Worm (Caenorhabditis elegans) whole organism, L3 larva: Measurements from ENCODE around the gene arl-8.

ENCODE experiments used
- R02D3.7 ChIP-seq: fragments of 150-350 bp; optimal IDR thresholded peaks from 2 replicates; lab custom pipeline; 2014; ENCODE audit warnings: missing biosample characterization, missing genetic modification characterization
- ZK546.5 ChIP-seq: sonication (generic microtip); optimal IDR thresholded peaks from 2 replicates; lab custom pipeline; 2017; ENCODE audit warnings: missing biosample characterization, missing genetic modification characterization
- ama-1 ChIP-seq: fragments of 150-350 bp; optimal IDR thresholded peaks from 2 replicates; lab custom pipeline; 2018
- ceh-28 ChIP-seq: fragments of 150-350 bp; optimal IDR thresholded peaks from 2 replicates; lab custom pipeline; 2014; ENCODE audit warnings: missing biosample characterization, missing genetic modification reagents, missing genetic modification characterization
- daf-12 ChIP-seq: fragments of 150-350 bp; optimal IDR thresholded peaks from 2 replicates; lab custom pipeline; 2014; ENCODE audit warnings: missing biosample characterization, missing genetic modification reagents, missing genetic modification characterization
- egl-27 ChIP-seq: sonication (generic microtip); optimal IDR thresholded peaks from 4 replicates; lab custom pipeline; 2017; ENCODE audit warnings: missing biosample characterization, missing genetic modification reagents, missing genetic modification characterization
- egl-5 ChIP-seq: fragments of 150-350 bp; optimal IDR thresholded peaks from 2 replicates; lab custom pipeline; 2017; ENCODE audit warnings: missing biosample characterization, missing genetic modification reagents, missing genetic modification characterization, inconsistent platforms
- elt-1 ChIP-seq: fragments of 150-350 bp; optimal IDR thresholded peaks from 2 replicates; lab custom pipeline; 2014; ENCODE audit warnings: missing biosample characterization, missing genetic modification characterization
- elt-2 ChIP-seq: sonication (generic microtip); optimal IDR thresholded peaks from 2 replicates; lab custom pipeline; 2016; ENCODE audit warnings: missing genetic modification reagents, mild to moderate bottlenecking, missing genetic modification characterization, missing compliant biosample characterization
- elt-3 ChIP-seq, 3 experiments: fragments of 150-350 bp in 1 of 3; sonication (generic microtip) in 2 of 3; optimal IDR thresholded peaks; 2 replicates in 2 of 3; 4 replicates in 1 of 3; lab custom pipeline; 2014 to 2017; ENCODE audit warnings: missing biosample characterization in 3 of 3, missing genetic modification characterization in 3 of 3
- eor-1 ChIP-seq, 2 experiments: fragments of 150-350 bp; optimal IDR thresholded peaks; 2 replicates each; lab custom pipeline; 2014 to 2018; ENCODE audit warnings: missing biosample characterization in 2 of 2, missing genetic modification characterization in 2 of 2
- fkh-2 ChIP-seq: fragments of 150-350 bp; optimal IDR thresholded peaks from 2 replicates; lab custom pipeline; 2014; ENCODE audit warnings: missing biosample characterization, missing genetic modification reagents, missing genetic modification characterization
- fos-1 ChIP-seq: fragments of 150-350 bp; optimal IDR thresholded peaks from 2 replicates; lab custom pipeline; 2014; ENCODE audit warnings: missing biosample characterization, missing genetic modification characterization
- hmg-11 ChIP-seq: sonication (generic microtip); optimal IDR thresholded peaks from 2 replicates; lab custom pipeline; 2016; ENCODE audit warnings: missing genetic modification characterization, missing compliant biosample characterization
- jun-1 ChIP-seq: fragments of 150-350 bp; optimal IDR thresholded peaks from 2 replicates; lab custom pipeline; 2014; ENCODE audit warnings: missing biosample characterization, missing genetic modification reagents, missing genetic modification characterization
- lin-15B ChIP-seq: fragments of 150-350 bp; optimal IDR thresholded peaks from 2 replicates; lab custom pipeline; 2014; ENCODE audit warnings: missing biosample characterization, missing genetic modification characterization
- mml-1 ChIP-seq: fragments of 150-350 bp; sonication (generic microtip); optimal IDR thresholded peaks from 3 replicates; lab custom pipeline; 2014; ENCODE audit warnings: missing biosample characterization, missing genetic modification characterization
- nfya-1 ChIP-seq: sonication (generic microtip); optimal IDR thresholded peaks from 2 replicates; lab custom pipeline; 2017; ENCODE audit warnings: missing genetic modification characterization, mild to moderate bottlenecking, missing compliant biosample characterization, antibody characterized with exemption, moderate library complexity; ENCODE audit not compliant: insufficient read depth
- nhr-11 ChIP-seq: fragments of 150-350 bp; optimal IDR thresholded peaks from 2 replicates; lab custom pipeline; 2014; ENCODE audit warnings: missing biosample characterization, missing genetic modification characterization
- nhr-12 ChIP-seq: fragments of 150-350 bp; optimal IDR thresholded peaks from 2 replicates; lab custom pipeline; 2014; ENCODE audit warnings: missing biosample characterization, missing genetic modification characterization
- nhr-237 ChIP-seq: fragments of 150-350 bp; optimal IDR thresholded peaks from 2 replicates; lab custom pipeline; 2014; ENCODE audit warnings: missing biosample characterization, missing genetic modification characterization
- nhr-25 ChIP-seq: sonication (generic microtip); optimal IDR thresholded peaks from 2 replicates; lab custom pipeline; 2017; ENCODE audit warnings: missing biosample characterization, missing genetic modification characterization
- nhr-28 ChIP-seq: fragments of 150-350 bp; optimal IDR thresholded peaks from 2 replicates; lab custom pipeline; 2014; ENCODE audit warnings: missing biosample characterization, missing genetic modification characterization
- nhr-43 ChIP-seq: sonication (generic microtip); optimal IDR thresholded peaks from 2 replicates; lab custom pipeline; 2016; ENCODE audit warnings: mild to moderate bottlenecking, missing genetic modification characterization, missing compliant biosample characterization; ENCODE audit not compliant: poor library complexity, severe bottlenecking
- nhr-67 ChIP-seq: fragments of 150-350 bp; optimal IDR thresholded peaks from 2 replicates; lab custom pipeline; 2014; ENCODE audit warnings: missing biosample characterization, missing genetic modification characterization
- nhr-76 ChIP-seq: fragments of 150-350 bp; sonication (generic microtip); optimal IDR thresholded peaks from 5 replicates; lab custom pipeline; 2014; ENCODE audit warnings: missing biosample characterization, missing genetic modification characterization
- nhr-77 ChIP-seq: fragments of 150-350 bp; optimal IDR thresholded peaks from 2 replicates; lab custom pipeline; 2014; ENCODE audit warnings: missing biosample characterization, missing genetic modification characterization
- pqm-1 ChIP-seq: fragments of 150-350 bp; optimal IDR thresholded peaks from 2 replicates; lab custom pipeline; 2017; ENCODE audit warnings: missing biosample characterization, missing genetic modification characterization, inconsistent platforms
- sea-2 ChIP-seq: fragments of 150-350 bp; sonication (generic microtip); optimal IDR thresholded peaks from 4 replicates; lab custom pipeline; 2014; ENCODE audit warnings: missing biosample characterization, missing genetic modification reagents, missing genetic modification characterization
- skn-1 ChIP-seq: fragments of 150-350 bp; optimal IDR thresholded peaks from 2 replicates; lab custom pipeline; 2014; ENCODE audit warnings: missing biosample characterization, missing genetic modification characterization
- snpc-4 ChIP-seq: fragments of 150-350 bp; optimal IDR thresholded peaks from 2 replicates; lab custom pipeline; 2014; ENCODE audit warnings: missing biosample characterization, missing genetic modification characterization
- tbx-2 ChIP-seq: sonication (generic microtip); optimal IDR thresholded peaks from 2 replicates; lab custom pipeline; 2016; ENCODE audit warnings: mild to moderate bottlenecking, missing genetic modification characterization, missing compliant biosample characterization
- unc-39 ChIP-seq: sonication (generic microtip); optimal IDR thresholded peaks from 4 replicates; lab custom pipeline; 2017; ENCODE audit warnings: missing biosample characterization, missing genetic modification characterization
- zag-1 ChIP-seq: fragments of 150-350 bp; optimal IDR thresholded peaks from 2 replicates; lab custom pipeline; 2014; ENCODE audit warnings: missing biosample characterization, missing genetic modification characterization
- ztf-11 ChIP-seq: fragments of 150-350 bp; optimal IDR thresholded peaks from 2 replicates; lab custom pipeline; 2014; ENCODE audit warnings: missing biosample characterization, missing genetic modification characterization
- ztf-4 ChIP-seq: fragments of 150-350 bp; optimal IDR thresholded peaks from 2 replicates; lab custom pipeline; 2014; ENCODE audit warnings: missing biosample characterization, missing genetic modification characterization

The arl-8 gene

ce11 chrIV:14797849-14798248 lies at the start of gene arl-8:
arl-8 (plus strand) TSS chrIV:14798149.
- TF ChIP-seq jun-1 (tag; lab: Kevin White, UChicago) (no peak), egl-5 (no peak), nhr-76 (tag; lab: Kevin White, UChicago) (no peak), elt-1 (tag; lab: Kevin White, UChicago) (no peak), ztf-11 (tag; lab: Kevin White, UChicago) (no peak), hmg-11 (tag; lab: Kevin White, UChicago) (no peak), eor-1 (tag; optimal IDR thresholded peaks at IDR 0.05; lab: Kevin White, UChicago) (no peak), fkh-2 (tag; lab: Kevin White, UChicago) (no peak), nhr-77 (tag; lab: Kevin White, UChicago) (no peak), nhr-25 (tag; lab: Kevin White, UChicago) (no peak), ama-1 (lab: Kevin White, UChicago) (no peak)

ce11 chrIV:14754912-14755311 lies 43.0 kb upstream of the arl-8 start, which contains the start of gene Y57G11C.499:
Y57G11C.499 (minus strand) TSS chrIV:14754934.
- TF ChIP-seq nfya-1 (no peak), nhr-11 (no peak), elt-2 (tag; lab: Kevin White, UChicago) (no peak), egl-5 (no peak), fos-1 (tag; lab: Kevin White, UChicago) (no peak), sea-2 (no peak), nhr-77 (tag; lab: Kevin White, UChicago) (no peak), ztf-11 (tag; lab: Kevin White, UChicago) (no peak), nhr-43 (tag; lab: Kevin White, UChicago) (no peak), hmg-11 (tag; lab: Kevin White, UChicago) (no peak), nhr-67 (no peak), fkh-2 (tag; lab: Kevin White, UChicago) (no peak), snpc-4 (tag; lab: Kevin White, UChicago) (no peak), unc-39 (tag; lab: Kevin White, UChicago) (no peak), nhr-76 (tag; lab: Kevin White, UChicago) (no peak), skn-1 (tag; lab: Kevin White, UChicago) (no peak)
- TF ChIP-seq, all 47 proteins: peak for 0

- no peak for TF ChIP-seq egl-5
These were observed 40.2 kb upstream of the arl-8 start for ce11 chrIV:14757786-14758185.

- TF ChIP-seq ztf-4 (tag; lab: Kevin White, UChicago) = no peak
- TF ChIP-seq nhr-12 (tag; lab: Kevin White, UChicago) = no peak
- no peak for TF ChIP-seq sea-2
- no peak for TF ChIP-seq mml-1 (tag; lab: Kevin White, UChicago)
- TF ChIP-seq skn-1 (tag; lab: Kevin White, UChicago) = no peak
- no peak for TF ChIP-seq ZK546.5 (tag; lab: Kevin White, UChicago)
- TF ChIP-seq nhr-11 = no peak
- TF ChIP-seq elt-2 (tag; lab: Kevin White, UChicago) = no peak
- no peak for TF ChIP-seq nhr-237 (tag; lab: Kevin White, UChicago)
- no peak for TF ChIP-seq zag-1 (tag; lab: Kevin White, UChicago)
- no peak for TF ChIP-seq nhr-28 (tag; lab: Kevin White, UChicago)
- no peak for TF ChIP-seq daf-12 (tag; lab: Kevin White, UChicago)
- no peak for TF ChIP-seq egl-27 (tag; lab: Kevin White, UChicago)
- TF ChIP-seq lin-15B (tag; lab: Kevin White, UChicago) = no peak
- TF ChIP-seq nhr-77 (tag; lab: Kevin White, UChicago) = no peak
- no peak for TF ChIP-seq R02D3.7 (tag; lab: Kevin White, UChicago)
- TF ChIP-seq hmg-11 (tag; lab: Kevin White, UChicago) = no peak
- no peak for TF ChIP-seq elt-3 (tag; optimal IDR thresholded peaks at IDR 0.05; lab: Kevin White, UChicago)
- TF ChIP-seq eor-1 (tag; optimal IDR thresholded peaks at IDR 0.05; lab: Kevin White, UChicago) = no peak
- TF ChIP-seq, all 47 proteins: peak for 0
These were observed 38.3 kb upstream of the arl-8 start for ce11 chrIV:14759662-14760061.

- TF ChIP-seq ceh-28 (tag; lab: Kevin White, UChicago) = no peak
- TF ChIP-seq egl-27 (tag; lab: Kevin White, UChicago) = no peak
- TF ChIP-seq pqm-1 (tag; lab: Kevin White, UChicago) = no peak
- TF ChIP-seq zag-1 (tag; lab: Kevin White, UChicago) = no peak
- no peak for TF ChIP-seq fos-1 (tag; lab: Kevin White, UChicago)
- TF ChIP-seq sea-2 = no peak
- TF ChIP-seq tbx-2 (tag; lab: Kevin White, UChicago) = no peak
- TF ChIP-seq nfya-1 = no peak
- no peak for TF ChIP-seq eor-1 (tag; optimal IDR thresholded peaks at IDR 0.05; lab: Kevin White, UChicago)
- TF ChIP-seq jun-1 (tag; lab: Kevin White, UChicago) = no peak
- TF ChIP-seq lin-15B (tag; lab: Kevin White, UChicago) = no peak
These were observed 37.1 kb upstream of the arl-8 start, which contains the start of gene ptp-5.2 for ce11 chrIV:14760845-14761244. ptp-5.2 (minus strand) TSS chrIV:14760945.
